Worm (Caenorhabditis elegans): ENCODE measurements around the gene enee-1.

enee-1 gene

ce11 chrII:4793-5192 is 19.7 kb upstream of the enee-1 start:
- TF ChIP-seq sox-4 (tag; optimal IDR thresholded peaks at IDR 0.05) (no peak), hlh-15 (tag; optimal IDR thresholded peaks at IDR 0.05) (no peak), ceh-34 (tag; optimal IDR thresholded peaks at IDR 0.05) (no peak), rnt-1 (tag; optimal IDR thresholded peaks at IDR 0.05) (no peak), Y22D7AL.16 (tag; optimal IDR thresholded peaks at IDR 0.05) (no peak), tbx-7 (tag; optimal IDR thresholded peaks at IDR 0.05) (no peak), ceh-45 (GFP tag; IDR thresholded peaks at IDR 0.05) (no peak), K09A11.1 (tag; optimal IDR thresholded peaks at IDR 0.05; ENCODE audit: insufficient read depth) (no peak), nhr-11 (tag; optimal IDR thresholded peaks at IDR 0.05) (no peak), ceh-19 (GFP tag; optimal IDR thresholded peaks at IDR 0.05) (no peak), lin-11 (tag; optimal IDR thresholded peaks at IDR 0.05) (no peak), zip-5 (tag; optimal IDR thresholded peaks at IDR 0.05) (no peak), sdc-2 (tag; optimal IDR thresholded peaks at IDR 0.05) (no peak), nfya-1 (tag; optimal IDR thresholded peaks at IDR 0.05) (no peak), pqm-1 (tag; optimal IDR thresholded peaks at IDR 0.05) (no peak), ceh-2 (tag; optimal IDR thresholded peaks at IDR 0.05) (no peak), elt-4 (tag; optimal IDR thresholded peaks at IDR 0.05) (no peak), odd-2 (tag; optimal IDR thresholded peaks at IDR 0.05) (no peak), ztf-16 (tag; optimal IDR thresholded peaks at IDR 0.05) (no peak), ceh-22 (tag; optimal IDR thresholded peaks at IDR 0.05) (no peak)

ce11 chrII:6349-6748 is 18.1 kb upstream of the enee-1 start, which contains the start of gene osta-1:
osta-1 (plus strand) TSS chrII:6657.
- TF ChIP-seq tbx-7 (tag; optimal IDR thresholded peaks at IDR 0.05) (no peak), ets-4 (tag; optimal IDR thresholded peaks at IDR 0.05) (no peak)

ce11 chrII:8212-8611 is 16.3 kb upstream of the enee-1 start:
- TF ChIP-seq ahr-1 (tag; optimal IDR thresholded peaks at IDR 0.05), result no peak
- no peak for TF ChIP-seq pat-9 (tag; optimal IDR thresholded peaks at IDR 0.05)
- no peak for TF ChIP-seq fkh-10 (GFP tag; optimal IDR thresholded peaks at IDR 0.05)
- TF ChIP-seq pha-2 (tag; optimal IDR thresholded peaks at IDR 0.05), result no peak
- no peak for TF ChIP-seq Y22D7AL.16 (tag; optimal IDR thresholded peaks at IDR 0.05)
- no peak for TF ChIP-seq lim-6 (tag; optimal IDR thresholded peaks at IDR 0.05)
- no peak for TF ChIP-seq F13H6.1 (tag; optimal IDR thresholded peaks at IDR 0.05)
- TF ChIP-seq mec-3 (tag; optimal IDR thresholded peaks at IDR 0.05; ENCODE audit: borderline replicate concordance), result no peak
- TF ChIP-seq pha-4 (tag; optimal IDR thresholded peaks at IDR 0.05), result no peak
- no peak for TF ChIP-seq pag-3 (tag; optimal IDR thresholded peaks at IDR 0.05; ENCODE audit: borderline replicate concordance)

ce11 chrII:11783-12182 is 12.7 kb upstream of the enee-1 start, which contains the start of gene best-4:
best-4 (minus strand) TSS chrII:11883.
- TF ChIP-seq hlh-6 (tag; optimal IDR thresholded peaks at IDR 0.05) (no peak), ceh-6 (GFP tag; optimal IDR thresholded peaks at IDR 0.05) (no peak), ets-4 (tag; optimal IDR thresholded peaks at IDR 0.05) (no peak), ceh-24 (tag; optimal IDR thresholded peaks at IDR 0.05) (no peak), elt-2 (tag; optimal IDR thresholded peaks at IDR 0.05) (no peak), sox-4 (tag; optimal IDR thresholded peaks at IDR 0.05) (no peak), mec-3 (tag; optimal IDR thresholded peaks at IDR 0.05; ENCODE audit: borderline replicate concordance) (no peak), elt-4 (tag; optimal IDR thresholded peaks at IDR 0.05) (no peak), ref-2 (tag; optimal IDR thresholded peaks at IDR 0.05) (no peak), hlh-13 (GFP tag; optimal IDR thresholded peaks at IDR 0.05) (no peak), zip-5 (tag; optimal IDR thresholded peaks at IDR 0.05) (no peak), ceh-2 (tag; optimal IDR thresholded peaks at IDR 0.05) (no peak), ahr-1 (tag; optimal IDR thresholded peaks at IDR 0.05) (no peak)

ce11 chrII:12685-13084 is 11.8 kb upstream of the enee-1 start, which contains the start of gene best-3:
best-3 (plus strand) TSS chrII:12985.
- TF ChIP-seq nfya-1 (tag; optimal IDR thresholded peaks at IDR 0.05), result no peak
- no peak for TF ChIP-seq ztf-16 (tag; optimal IDR thresholded peaks at IDR 0.05)
- TF ChIP-seq ceh-48 (tag; optimal IDR thresholded peaks at IDR 0.05), result no peak
- TF ChIP-seq elt-4 (tag; optimal IDR thresholded peaks at IDR 0.05), result no peak
- no peak for TF ChIP-seq dve-1 (tag; optimal IDR thresholded peaks at IDR 0.05)
- no peak for TF ChIP-seq ceh-30 (tag; optimal IDR thresholded peaks at IDR 0.05)
- TF ChIP-seq ama-1 (optimal IDR thresholded peaks at IDR 0.05), result no peak
- no peak for TF ChIP-seq nhr-232 (tag; optimal IDR thresholded peaks at IDR 0.05)
- no peak for TF ChIP-seq lim-6 (tag; optimal IDR thresholded peaks at IDR 0.05)
- no peak for TF ChIP-seq npax-4 (tag; optimal IDR thresholded peaks at IDR 0.05)
- no peak for TF ChIP-seq ahr-1 (tag; optimal IDR thresholded peaks at IDR 0.05)
- no peak for TF ChIP-seq ets-4 (tag; optimal IDR thresholded peaks at IDR 0.05)
- no peak for TF ChIP-seq lin-11 (tag; optimal IDR thresholded peaks at IDR 0.05)
- TF ChIP-seq pqm-1 (tag; optimal IDR thresholded peaks at IDR 0.05), result no peak
- TF ChIP-seq ceh-6 (GFP tag; optimal IDR thresholded peaks at IDR 0.05), result no peak
- TF ChIP-seq ceh-24 (tag; optimal IDR thresholded peaks at IDR 0.05), result no peak
- TF ChIP-seq C08G9.2 (tag; optimal IDR thresholded peaks at IDR 0.05), result no peak
- no peak for TF ChIP-seq fax-1 (tag; optimal IDR thresholded peaks at IDR 0.05)
- TF ChIP-seq ceh-45 (GFP tag; IDR thresholded peaks at IDR 0.05), result no peak
- no peak for TF ChIP-seq pax-1 (tag; optimal IDR thresholded peaks at IDR 0.05)

Measured in whole organism, late embryonic.